Worm (Caenorhabditis elegans) whole organism, young adult: ENCODE data around the gene xrn-1.

Experiments
- B0035.1 ChIP-seq: sonication (generic microtip); optimal IDR thresholded peaks from 2 replicates; lab custom pipeline; 2016; ENCODE audit warnings: missing genetic modification characterization, mild to moderate bottlenecking, missing compliant biosample characterization, missing genotype, missing genetic modification reagents
- C06A6.2 ChIP-seq: fragments of 200-800 bp; sonication (Bioruptor generic); conservative IDR thresholded peaks from 2 replicates; pipeline ENCODE4 v1.3.6; 2022; ENCODE audit warnings: missing genetic modification characterization, missing compliant biosample characterization
- F55B11.4 ChIP-seq: sonication (generic microtip); optimal IDR thresholded peaks from 2 replicates; lab custom pipeline; 2016; ENCODE audit warnings: missing compliant biosample characterization, missing genetic modification characterization, borderline replicate concordance; ENCODE audit not compliant: insufficient read depth
- F57A8.1 ChIP-seq: fragments of 200-800 bp; sonication (Bioruptor generic); optimal IDR thresholded peaks from 2 replicates; lab custom pipeline; 2018; ENCODE audit warnings: mild to moderate bottlenecking, missing genetic modification characterization, moderate library complexity, missing compliant biosample characterization
- attf-3 ChIP-seq: fragments of 200-800 bp; sonication (Bioruptor generic); conservative IDR thresholded peaks from 2 replicates; pipeline ENCODE4 v1.3.6; 2022; ENCODE audit warnings: missing genetic modification reagents, missing genetic modification characterization, missing compliant biosample characterization
- madf-10 ChIP-seq: sonication (generic microtip); optimal IDR thresholded peaks from 2 replicates; lab custom pipeline; 2016; ENCODE audit warnings: mild to moderate bottlenecking, missing genetic modification characterization, missing compliant biosample characterization
- madf-8 ChIP-seq: fragments of 200-800 bp; sonication (Bioruptor generic); conservative IDR thresholded peaks from 2 replicates; pipeline ENCODE4 v1.3.6; 2022; ENCODE audit warnings: missing genetic modification reagents, missing genetic modification characterization, missing compliant biosample characterization
- mes-4 ChIP-seq: sonication (generic microtip); optimal IDR thresholded peaks from 2 replicates; lab custom pipeline; 2016; ENCODE audit warnings: missing genotype, missing genetic modification characterization, missing compliant biosample characterization
- nhr-80 ChIP-seq: sonication (generic microtip); optimal IDR thresholded peaks from 2 replicates; lab custom pipeline; 2016; ENCODE audit warnings: missing genetic modification characterization, missing compliant biosample characterization
- pha-4 ChIP-seq: fragments of 150-350 bp; sonication (generic microtip); optimal IDR thresholded peaks from 2 replicates; lab custom pipeline; 2014; ENCODE audit warnings: missing biosample characterization, missing genetic modification reagents, missing genetic modification characterization
- unc-62 ChIP-seq: fragments of 150-350 bp; optimal IDR thresholded peaks from 2 replicates; lab custom pipeline; 2014; ENCODE audit warnings: missing biosample characterization, missing genetic modification reagents, missing genetic modification characterization

DNA sequence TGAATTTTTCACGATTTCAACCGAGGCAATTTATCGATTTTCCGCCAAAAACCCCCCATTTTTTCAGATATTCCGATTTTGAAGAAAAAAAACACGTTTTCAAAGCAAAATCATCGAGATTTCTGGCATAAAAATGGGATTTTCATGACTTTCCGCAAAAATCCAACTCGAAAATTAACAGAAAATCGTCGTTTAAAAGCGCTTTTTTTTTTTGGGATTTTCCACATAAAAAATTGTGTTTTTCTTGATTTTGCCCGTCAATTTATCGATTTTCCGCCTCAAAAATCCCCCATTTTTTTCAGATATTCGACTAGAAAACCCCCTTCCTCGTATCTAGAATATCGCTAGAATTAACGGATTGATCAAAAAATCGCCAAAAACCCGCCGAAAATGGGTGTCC is at the start of gene xrn-1:
- TF ChIP-seq B0035.1 (no peak), madf-10 (tag; lab: Kevin White, UChicago) (no peak), mes-4 (no peak), madf-8 (GFP tag; lab: Robert Waterston, UW) (no peak), C06A6.2 (no peak), attf-3 (no peak), pha-4 (no peak), F57A8.1 (GFP tag; lab: Kevin White, UChicago) (no peak), F55B11.4 (tag; lab: Kevin White, UChicago) (no peak), nhr-80 (no peak), unc-62 (no peak)
